Fruit fly (Drosophila melanogaster): ENCODE measurements around the gene Oseg4.

The Oseg4 gene

DNA sequence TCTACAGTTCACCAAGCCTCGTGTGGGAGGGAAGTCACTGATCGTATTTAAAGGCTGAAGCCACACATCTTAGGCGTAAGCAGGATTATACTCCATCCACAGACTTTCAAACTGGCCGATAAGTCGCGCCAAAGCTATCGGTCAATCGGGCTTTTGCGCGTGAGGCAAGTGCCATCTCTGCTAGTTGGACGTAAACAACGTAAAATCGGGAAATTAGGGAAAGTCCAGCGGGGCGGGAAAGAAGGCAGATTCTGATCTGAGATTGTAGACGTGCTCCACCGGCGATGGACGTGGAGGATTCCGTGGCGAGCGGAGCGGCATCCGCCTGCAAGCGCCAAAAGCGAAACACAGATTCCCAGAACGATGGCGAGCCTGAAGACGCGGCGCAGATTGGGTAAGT, 20.6 kb upstream of the Oseg4 start, which contains the start of gene CG8001 (continued):
- TF ChIP-seq CG12155 (GFP tag; optimal IDR thresholded peaks at IDR 0.05) (no peak), CG14441 (GFP tag; IDR thresholded peaks at IDR 0.05) (no peak), dati (GFP tag; IDR thresholded peaks at IDR 0.05) (no peak), CG1233 (GFP tag; optimal IDR thresholded peaks at IDR 0.05) (no peak), sim (GFP tag; IDR thresholded peaks at IDR 0.05) (no peak), hb (GFP tag; IDR thresholded peaks at IDR 0.05; ENCODE audit: partially characterized antibody) (peak; percentile 65; the same call in 1 of the 3 replicates), crol (GFP tag; IDR thresholded peaks at IDR 0.05) (peak; percentile 68), CG13894 (tag; optimal IDR thresholded peaks at IDR 0.05) (no peak), fru (optimal IDR thresholded peaks at IDR 0.05) (no peak), CG13287 (GFP tag; IDR thresholded peaks at IDR 0.05; ENCODE audit: partially characterized antibody) (peak; percentile 72), stc (GFP tag; IDR thresholded peaks at IDR 0.05) (no peak), Sin3A (optimal IDR thresholded peaks at IDR 0.05) (no peak), CG14860 (GFP tag; IDR thresholded peaks at IDR 0.05; ENCODE audit: partially characterized antibody) (0 out of 3 replicates have a peak, but pooled peaks have one; percentile 37), oc (tag; optimal IDR thresholded peaks at IDR 0.05) (no peak), nom (GFP tag; optimal IDR thresholded peaks at IDR 0.05) (no peak), inv (GFP tag; IDR thresholded peaks at IDR 0.05; ENCODE audit: partially characterized antibody) (peak; percentile 28; the same call in 1 of the 2 replicates), CG6254 (GFP tag; optimal IDR thresholded peaks at IDR 0.05) (no peak), CG9437 (GFP tag; optimal IDR thresholded peaks at IDR 0.05) (peak; percentile 98), ato (GFP tag; IDR thresholded peaks at IDR 0.05; ENCODE audit: partially characterized antibody) (no peak), Med (GFP tag) (peak; percentile 75), dm (GFP tag; optimal IDR thresholded peaks at IDR 0.05) (no peak), luna (GFP tag; optimal IDR thresholded peaks at IDR 0.05) (no peak), CG34224 (GFP tag; IDR thresholded peaks at IDR 0.05; ENCODE audit: partially characterized antibody) (peak; percentile 56; the same call in 2 of the 3 replicates), lola (GFP tag; optimal IDR thresholded peaks at IDR 0.05) (no peak), nmo (GFP tag; optimal IDR thresholded peaks at IDR 0.05) (no peak), TFAM (GFP tag; optimal IDR thresholded peaks at IDR 0.05) (no peak), Mes4 (GFP tag; optimal IDR thresholded peaks at IDR 0.05) (no peak), CG15696 (tag; optimal IDR thresholded peaks at IDR 0.05) (no peak), sens (GFP tag) (no peak), CTCF (GFP tag; optimal IDR thresholded peaks at IDR 0.05) (no peak), ase (GFP tag; IDR thresholded peaks at IDR 0.05) (no peak), ham (GFP tag; IDR thresholded peaks at IDR 0.05) (no peak), CG10565 (GFP tag; optimal IDR thresholded peaks at IDR 0.05) (no peak), CG18599 (GFP tag; optimal IDR thresholded peaks at IDR 0.05) (no peak), ro (GFP tag; IDR thresholded peaks at IDR 0.05) (no peak), twi (tag; optimal IDR thresholded peaks at IDR 0.05) (no peak), Dref (GFP tag; IDR thresholded peaks at IDR 0.05) (peak; percentile 76), Hr39 (optimal IDR thresholded peaks at IDR 0.05) (no peak), ems (GFP tag; optimal IDR thresholded peaks at IDR 0.05) (no peak), Nf-YC (tag; optimal IDR thresholded peaks at IDR 0.05) (no peak), CG14965 (GFP tag; optimal IDR thresholded peaks at IDR 0.05; ENCODE audit: borderline replicate concordance) (no peak), mld (GFP tag; IDR thresholded peaks at IDR 0.05; ENCODE audit: partially characterized antibody) (peak; percentile 62; the same call in 1 of the 3 replicates), CG9215 (GFP tag; IDR thresholded peaks at IDR 0.05) (no peak), CG6791 (GFP tag; IDR thresholded peaks at IDR 0.05; ENCODE audit: partially characterized antibody) (peak; percentile 67), CG8944 (GFP tag; optimal IDR thresholded peaks at IDR 0.05) (no peak), Lhr (GFP tag; optimal IDR thresholded peaks at IDR 0.05) (no peak), CG2202 (tag; optimal IDR thresholded peaks at IDR 0.05) (no peak), gcm2 (GFP tag; optimal IDR thresholded peaks at IDR 0.05) (no peak), usp (GFP tag; optimal IDR thresholded peaks at IDR 0.05) (no peak), tna (GFP tag; IDR thresholded peaks at IDR 0.05; ENCODE audit: partially characterized antibody) (0 out of 2 replicates have a peak, but pooled peaks have one; percentile 26), CG15514 (GFP tag; optimal IDR thresholded peaks at IDR 0.05) (peak; percentile 27), GATAe (GFP tag; conservative IDR thresholded peaks at IDR 0.05) (no peak)
